Fruit fly (Drosophila melanogaster): ENCODE data around the gene Nhe2.

- TF ChIP-seq EcR (GFP tag; optimal IDR thresholded peaks at IDR 0.05) (no peak), CG14655 (GFP tag; optimal IDR thresholded peaks at IDR 0.05) (no peak), rn (GFP tag; IDR thresholded peaks at IDR 0.05) (no peak), Ets98B (GFP tag; IDR thresholded peaks at IDR 0.05) (no peak), fd96Ca (GFP tag; IDR thresholded peaks at IDR 0.05) (no peak), CG9948 (tag; optimal IDR thresholded peaks at IDR 0.05) (no peak), CG15710 (tag; optimal IDR thresholded peaks at IDR 0.05) (no peak), Pif1A (GFP tag; optimal IDR thresholded peaks at IDR 0.05) (no peak), CG13204 (GFP tag; optimal IDR thresholded peaks at IDR 0.05) (no peak)
Measured at dm6 chr2L:21071435-21071834, 32.9 kb upstream of the Nhe2 start, which contains the start of gene CG9265.
